Fruit fly (Drosophila melanogaster) whole organism, embryonic: Measurements from ENCODE around the gene CG6048.

Source experiments
- Abd-B ChIP-seq: fragments of 200-800 bp; sonication (Bioruptor generic); optimal IDR thresholded peaks from 2 replicates; lab custom pipeline; 2018; ENCODE audit warnings: missing biosample characterization, mild to moderate bottlenecking, missing genetic modification characterization, moderate library complexity
- Adf1 ChIP-seq: fragments of 200-800 bp; sonication (Bioruptor generic); IDR thresholded peaks from 2 replicates; pipeline ENCODE4 v1.3.6; 2022; ENCODE audit warnings: missing biosample characterization, missing genetic modification characterization
- Atf-2 ChIP-seq: fragments of 200-800 bp; sonication (Bioruptor generic); optimal IDR thresholded peaks from 2 replicates; lab custom pipeline; 2016; ENCODE audit warnings: missing biosample characterization, missing genetic modification characterization
- Atf6 ChIP-seq: fragments of 200-800 bp; sonication (Bioruptor generic); IDR thresholded peaks from 2 replicates; pipeline ENCODE4 v1.3.6; 2022; ENCODE audit warnings: missing biosample characterization, missing genetic modification characterization
- CG10979 ChIP-seq: fragments of 200-800 bp; sonication (Bioruptor generic); optimal IDR thresholded peaks from 2 replicates; lab custom pipeline; 2018; ENCODE audit warnings: missing biosample characterization, mild to moderate bottlenecking, missing genetic modification characterization, moderate library complexity
- CG11456 ChIP-seq: fragments of 200-800 bp; sonication (Bioruptor generic); IDR thresholded peaks from 3 replicates; pipeline ENCODE4 v1.3.6; 2022; ENCODE audit warnings: missing biosample characterization, missing genetic modification characterization
- CG11504 ChIP-seq: fragments of 200-800 bp; sonication (Bioruptor generic); optimal IDR thresholded peaks from 3 replicates; lab custom pipeline; 2019; ENCODE audit warnings: missing biosample characterization, mild to moderate bottlenecking, missing genetic modification characterization, moderate library complexity
- CG11723 ChIP-seq: fragments of 200-800 bp; sonication (Bioruptor generic); optimal IDR thresholded peaks from 2 replicates; lab custom pipeline; 2017; ENCODE audit warnings: missing biosample characterization, mild to moderate bottlenecking, missing genetic modification characterization
- CG14014 ChIP-seq: fragments of 200-800 bp; sonication (Bioruptor generic); IDR thresholded peaks from 2 replicates; pipeline ENCODE4 v1.3.6; 2022; ENCODE audit warnings: missing biosample characterization, missing genetic modification characterization
- CG14965 ChIP-seq: fragments of 200-800 bp; sonication (Bioruptor generic); optimal IDR thresholded peaks from 2 replicates; lab custom pipeline; 2016; ENCODE audit warnings: missing biosample characterization, missing genetic modification characterization, borderline replicate concordance
- CG1529 ChIP-seq: fragments of 200-800 bp; sonication (Bioruptor generic); optimal IDR thresholded peaks from 3 replicates; lab custom pipeline; 2018; ENCODE audit warnings: missing biosample characterization, missing genetic modification characterization
- CG15601 ChIP-seq: fragments of 200-800 bp; sonication (Bioruptor generic); optimal IDR thresholded peaks from 3 replicates; lab custom pipeline; 2019; ENCODE audit warnings: missing biosample characterization, mild to moderate bottlenecking, missing genetic modification characterization, moderate library complexity
- CG1647 ChIP-seq: fragments of 200-800 bp; sonication (Bioruptor generic); optimal IDR thresholded peaks from 3 replicates; lab custom pipeline; 2016; ENCODE audit warnings: missing biosample characterization, missing genetic modification characterization
- CG16815 ChIP-seq: fragments of 200-800 bp; sonication (Bioruptor generic); optimal IDR thresholded peaks from 3 replicates; lab custom pipeline; 2017; ENCODE audit warnings: missing biosample characterization, mild to moderate bottlenecking, missing genetic modification characterization
- CG17385 ChIP-seq: fragments of 200-800 bp; sonication (Bioruptor generic); optimal IDR thresholded peaks from 3 replicates; lab custom pipeline; 2018; ENCODE audit warnings: missing biosample characterization, mild to moderate bottlenecking, missing genetic modification characterization
- CG34224 ChIP-seq: fragments of 200-800 bp; sonication (Bioruptor generic); IDR thresholded peaks from 3 replicates; pipeline ENCODE4 v1.3.6; 2022; ENCODE audit warnings: missing biosample characterization, missing genetic modification characterization; ENCODE audit not compliant: partially characterized antibody
- CG4328 ChIP-seq: fragments of 200-800 bp; sonication (Bioruptor generic); optimal IDR thresholded peaks from 3 replicates; lab custom pipeline; 2017; ENCODE audit warnings: missing biosample characterization, missing genetic modification reagents, missing genetic modification characterization
- CG4424 ChIP-seq: fragments of 200-800 bp; sonication (Bioruptor generic); optimal IDR thresholded peaks from 3 replicates; lab custom pipeline; 2016; ENCODE audit warnings: missing biosample characterization, missing genetic modification characterization
- CG5180 ChIP-seq: fragments of 200-800 bp; sonication (Bioruptor generic); optimal IDR thresholded peaks from 3 replicates; lab custom pipeline; 2017; ENCODE audit warnings: missing biosample characterization, missing genetic modification characterization, mild to moderate bottlenecking, moderate library complexity, missing genetic modification reagents
- CG6854 ChIP-seq: fragments of 200-800 bp; sonication (Bioruptor generic); optimal IDR thresholded peaks from 3 replicates; lab custom pipeline; 2017; ENCODE audit warnings: missing biosample characterization, mild to moderate bottlenecking, missing genetic modification characterization
- CG9609 ChIP-seq: fragments of 200-800 bp; sonication (Bioruptor generic); optimal IDR thresholded peaks from 3 replicates; lab custom pipeline; 2016; ENCODE audit warnings: missing biosample characterization, missing genetic modification characterization
- CG9727 ChIP-seq: fragments of 200-800 bp; sonication (Bioruptor generic); optimal IDR thresholded peaks from 3 replicates; lab custom pipeline; 2017; ENCODE audit warnings: missing biosample characterization, mild to moderate bottlenecking, missing genetic modification characterization
- CoRest ChIP-seq: fragments of 200-800 bp; sonication (Bioruptor generic); optimal IDR thresholded peaks from 3 replicates; lab custom pipeline; 2018; ENCODE audit warnings: missing biosample characterization, mild to moderate bottlenecking, missing genetic modification characterization, moderate library complexity
- D ChIP-seq, 2 experiments: fragments of 200-800 bp in 1 of 2; fragments of >200 bp in 1 of 2; sonication (Bioruptor generic) in 1 of 2; optimal IDR thresholded peaks; 2 replicates in 1 of 2; 3 replicates in 1 of 2; lab custom pipeline; 2017; ENCODE audit warnings: mild to moderate bottlenecking in 1 of 2, missing biosample characterization in 1 of 2, missing genetic modification characterization in 1 of 2, missing genetic modification reagents in 1 of 2
- Dfd ChIP-seq, 2 experiments: fragments of >200 bp; optimal IDR thresholded peaks; 2 replicates each; lab custom pipeline; 2017; ENCODE audit warnings: missing biosample characterization in 2 of 2, missing genetic modification characterization in 2 of 2
- Ets97D ChIP-seq: fragments of 200-800 bp; sonication (Bioruptor generic); optimal IDR thresholded peaks from 3 replicates; lab custom pipeline; 2016; ENCODE audit warnings: missing biosample characterization, missing genetic modification characterization
- HLH3B ChIP-seq: fragments of 200-800 bp; sonication (Bioruptor generic); IDR thresholded peaks from 2 replicates; pipeline ENCODE4 v1.3.6; 2022; ENCODE audit warnings: missing biosample characterization, missing genetic modification characterization
- Jarid2 ChIP-seq: fragments of 200-800 bp; sonication (Bioruptor generic); optimal IDR thresholded peaks from 3 replicates; lab custom pipeline; 2017; ENCODE audit warnings: mild to moderate bottlenecking, missing biosample characterization, missing genetic modification reagents, missing genetic modification characterization
- Pdp1 ChIP-seq, 2 experiments: fragments of 200-800 bp; sonication (Bioruptor generic); optimal IDR thresholded peaks; 3 replicates each; lab custom pipeline; 2016; ENCODE audit warnings: missing biosample characterization in 2 of 2, missing genetic modification characterization in 2 of 2, mild to moderate bottlenecking in 1 of 2, moderate library complexity in 1 of 2
- Rfx ChIP-seq: fragments of 200-800 bp; sonication (Bioruptor generic); IDR thresholded peaks from 2 replicates; pipeline ENCODE4 v1.3.6; 2022; ENCODE audit warnings: missing biosample characterization, missing genetic modification characterization
- Xrp1 ChIP-seq: fragments of 200-800 bp; sonication (Bioruptor generic); IDR thresholded peaks from 2 replicates; pipeline ENCODE4 v1.3.6; 2022; ENCODE audit warnings: missing biosample characterization, missing genetic modification characterization
- ab ChIP-seq: fragments of 200-800 bp; sonication (Bioruptor generic); optimal IDR thresholded peaks from 2 replicates; lab custom pipeline; 2016; ENCODE audit warnings: missing biosample characterization, missing genetic modification characterization
- bab2 ChIP-seq: fragments of 200-800 bp; sonication (Bioruptor generic); optimal IDR thresholded peaks from 2 replicates; lab custom pipeline; 2016; ENCODE audit warnings: missing biosample characterization, missing genetic modification characterization
- bbx ChIP-seq: fragments of 200-800 bp; sonication (Bioruptor generic); IDR thresholded peaks from 2 replicates; pipeline ENCODE4 v1.3.6; 2022; ENCODE audit warnings: missing biosample characterization, missing genetic modification characterization; ENCODE audit not compliant: partially characterized antibody
- chm ChIP-seq: fragments of 200-800 bp; sonication (Bioruptor generic); IDR thresholded peaks from 2 replicates; pipeline ENCODE4 v1.3.6; 2022; ENCODE audit warnings: missing biosample characterization, missing genetic modification characterization
- dan ChIP-seq: fragments of 200-800 bp; sonication (Bioruptor generic); IDR thresholded peaks from 2 replicates; pipeline ENCODE4 v1.3.6; 2022; ENCODE audit warnings: missing biosample characterization, missing genetic modification characterization
- dati ChIP-seq: fragments of 200-800 bp; sonication (Bioruptor generic); IDR thresholded peaks from 2 replicates; pipeline ENCODE4 v1.3.6; 2022; ENCODE audit warnings: missing biosample characterization, missing genetic modification characterization
- dpn ChIP-seq, 2 experiments: fragments of 200-800 bp; sonication (Bioruptor generic); optimal IDR thresholded peaks; 3 replicates each; lab custom pipeline; 2016; ENCODE audit warnings: missing biosample characterization in 2 of 2, missing genetic modification characterization in 2 of 2
- fd3F ChIP-seq: fragments of 200-800 bp; sonication (Bioruptor generic); optimal IDR thresholded peaks from 2 replicates; lab custom pipeline; 2018; ENCODE audit warnings: missing biosample characterization, mild to moderate bottlenecking, missing genetic modification characterization, moderate library complexity
- jigr1 ChIP-seq: fragments of 200-800 bp; sonication (Bioruptor generic); IDR thresholded peaks from 3 replicates; pipeline ENCODE4 v1.3.6; 2022; ENCODE audit warnings: missing biosample characterization, missing genetic modification characterization
- lab ChIP-seq: fragments of 200-800 bp; sonication (Bioruptor generic); optimal IDR thresholded peaks from 3 replicates; lab custom pipeline; 2017; ENCODE audit warnings: missing biosample characterization, missing genetic modification characterization, mild to moderate bottlenecking, moderate library complexity, missing genetic modification reagents
- lov ChIP-seq, 2 experiments: fragments of 200-800 bp in 1 of 2; fragments of >200 bp in 1 of 2; sonication (Bioruptor generic) in 1 of 2; IDR thresholded peaks in 1 of 2; optimal IDR thresholded peaks in 1 of 2; 2 replicates in 1 of 2; 3 replicates in 1 of 2; pipeline versions ENCODE4 v1.3.6 to Lab custom; 2017 to 2022; ENCODE audit warnings: missing biosample characterization in 1 of 2, missing genetic modification characterization in 1 of 2
- otp ChIP-seq: fragments of 200-800 bp; sonication (Bioruptor generic); IDR thresholded peaks from 3 replicates; pipeline ENCODE4, ENCODE4 v1.3.6; 2022; ENCODE audit warnings: missing biosample characterization, missing genetic modification characterization
- ranshi ChIP-seq: fragments of 200-800 bp; sonication (Bioruptor generic); IDR thresholded peaks from 2 replicates; pipeline ENCODE4 v1.3.6; 2022; ENCODE audit warnings: missing biosample characterization, missing genetic modification characterization
- ro ChIP-seq: fragments of 200-800 bp; sonication (Bioruptor generic); IDR thresholded peaks from 2 replicates; pipeline ENCODE4 v1.3.6; 2022; ENCODE audit warnings: missing biosample characterization, missing genetic modification characterization
- seq ChIP-seq: fragments of 200-800 bp; sonication (Bioruptor generic); IDR thresholded peaks from 2 replicates; pipeline ENCODE4 v1.3.6; 2022; ENCODE audit warnings: missing biosample characterization, missing genetic modification characterization
- sob ChIP-seq: fragments of 200-800 bp; sonication (Bioruptor generic); IDR thresholded peaks from 2 replicates; pipeline ENCODE4 v1.3.6; 2022; ENCODE audit warnings: missing biosample characterization, missing genetic modification characterization
- trem ChIP-seq: fragments of 200-800 bp; optimal IDR thresholded peaks from 3 replicates; lab custom pipeline; 2019; ENCODE audit warnings: missing biosample characterization, mild to moderate bottlenecking, missing genetic modification characterization, moderate library complexity
- vvl ChIP-seq: fragments of 200-800 bp; sonication (Bioruptor generic); IDR thresholded peaks from 2 replicates; pipeline ENCODE4 v1.3.6; 2022; ENCODE audit warnings: missing biosample characterization, missing genetic modification characterization

The CG6048 gene

dm6 chrX:5972030-5972429, 19.7 kb downstream of the CG6048 start:
- no peak for TF ChIP-seq ab
- TF ChIP-seq Xrp1, result peak; percentile 61
- peak; percentile 37 for TF ChIP-seq CG11504 (tag; lab: Kevin White, UChicago)
- peak; percentile 53; the same call in 1 of the 2 replicates for TF ChIP-seq Rfx (GFP tag; lab: Robert Waterston, UW)
- TF ChIP-seq Atf-2, result peak; percentile 35
- peak; percentile 15 to 41 for TF ChIP-seq dpn (GFP tag; optimal IDR thresholded peaks at IDR 0.05; lab: Kevin White, UChicago)
- 0 out of 2 replicates have a peak, but pooled peaks have one; percentile 24 for TF ChIP-seq dati
- peak; percentile 32; the same call in 1 of the 2 replicates for TF ChIP-seq ranshi
- TF ChIP-seq otp (GFP tag; lab: Robert Waterston, UW), result 0 out of 3 replicates have a peak, but pooled peaks have one; percentile 49
- no peak; the same call in 1 of the 2 replicates for TF ChIP-seq chm (GFP tag; lab: Robert Waterston, UW)
- TF ChIP-seq CG17385 (GFP tag; lab: Kevin White, UChicago), result peak; percentile 0
- no peak for TF ChIP-seq dan (GFP tag; lab: Robert Waterston, UW)
- TF ChIP-seq vvl (GFP tag; lab: Robert Waterston, UW), result peak; percentile 80
- TF ChIP-seq Ets97D, result no peak
- peak; percentile 4 for TF ChIP-seq lab (GFP tag; lab: Kevin White, UChicago)
- no peak for TF ChIP-seq lov (optimal IDR thresholded peaks at IDR 0.05; lab: Kevin White, UChicago)
- 0 out of 3 replicates have a peak, but pooled peaks have one; percentile 67 for TF ChIP-seq lov (GFP tag; IDR thresholded peaks at IDR 0.05; lab: Robert Waterston, UW)
- peak; percentile 63 for TF ChIP-seq HLH3B (GFP tag; lab: Robert Waterston, UW)
- TF ChIP-seq CG15601 (tag; lab: Kevin White, UChicago), result peak; percentile 27
- peak; percentile 7 for TF ChIP-seq bab2 (GFP tag; lab: Kevin White, UChicago)
- TF ChIP-seq Pdp1 (GFP tag; optimal IDR thresholded peaks at IDR 0.05; lab: Kevin White, UChicago), result peak; percentile 12 to 26
- no peak for TF ChIP-seq CG4328 (GFP tag; lab: Kevin White, UChicago)
- no peak for TF ChIP-seq CG14965 (GFP tag; lab: Kevin White, UChicago)
- TF ChIP-seq seq (GFP tag; lab: Robert Waterston, UW), result no peak
- peak; percentile 46 for TF ChIP-seq CG10979 (tag; lab: Kevin White, UChicago)
- TF ChIP-seq sob, result peak; percentile 25; the same call in 1 of the 2 replicates
- TF ChIP-seq CG9727 (GFP tag; lab: Kevin White, UChicago), result peak; percentile 1
- TF ChIP-seq Jarid2, result peak; percentile 3
- no peak for TF ChIP-seq Adf1 (GFP tag; lab: Robert Waterston, UW)
- peak; percentile 17 for TF ChIP-seq CG16815
- TF ChIP-seq jigr1 (GFP tag; lab: Robert Waterston, UW), result no peak
- TF ChIP-seq Dfd (GFP tag; optimal IDR thresholded peaks at IDR 0.05; lab: Kevin White, UChicago), result no peak
- no peak for TF ChIP-seq Abd-B (GFP tag; lab: Kevin White, UChicago)
- no peak for TF ChIP-seq D (optimal IDR thresholded peaks at IDR 0.05; lab: Kevin White, UChicago)
- peak; percentile 45 for TF ChIP-seq D (GFP tag; optimal IDR thresholded peaks at IDR 0.05; lab: Kevin White, UChicago)
- no peak for TF ChIP-seq CG34224 (GFP tag; lab: Robert Waterston, UW)
- TF ChIP-seq bbx (GFP tag; lab: Robert Waterston, UW), result no peak
- no peak for TF ChIP-seq ro (GFP tag; lab: Robert Waterston, UW)
- TF ChIP-seq CG11723 (GFP tag; lab: Kevin White, UChicago), result peak; percentile 39
- no peak for TF ChIP-seq CG6854
- no peak for TF ChIP-seq CG1647
- TF ChIP-seq CG1529 (GFP tag; lab: Kevin White, UChicago), result peak; percentile 7
- TF ChIP-seq CG9609, result peak; percentile 9
- TF ChIP-seq Atf6 (GFP tag; lab: Robert Waterston, UW), result 0 out of 2 replicates have a peak, but pooled peaks have one; percentile 19
- TF ChIP-seq trem, result no peak
- TF ChIP-seq CG11456, result 0 out of 3 replicates have a peak, but pooled peaks have one; percentile 43
- peak; percentile 10 for TF ChIP-seq CoRest (tag; lab: Kevin White, UChicago)
- peak; percentile 58 for TF ChIP-seq CG5180 (GFP tag; lab: Kevin White, UChicago)
- TF ChIP-seq fd3F (GFP tag; lab: Kevin White, UChicago), result no peak
- 0 out of 2 replicates have a peak, but pooled peaks have one; percentile 6 for TF ChIP-seq CG14014
- peak; percentile 51 for TF ChIP-seq CG4424 (GFP tag; lab: Kevin White, UChicago)
